Fruit fly (Drosophila melanogaster): ENCODE results near the gene 5-HT2A.

5-HT2A gene

DNA sequence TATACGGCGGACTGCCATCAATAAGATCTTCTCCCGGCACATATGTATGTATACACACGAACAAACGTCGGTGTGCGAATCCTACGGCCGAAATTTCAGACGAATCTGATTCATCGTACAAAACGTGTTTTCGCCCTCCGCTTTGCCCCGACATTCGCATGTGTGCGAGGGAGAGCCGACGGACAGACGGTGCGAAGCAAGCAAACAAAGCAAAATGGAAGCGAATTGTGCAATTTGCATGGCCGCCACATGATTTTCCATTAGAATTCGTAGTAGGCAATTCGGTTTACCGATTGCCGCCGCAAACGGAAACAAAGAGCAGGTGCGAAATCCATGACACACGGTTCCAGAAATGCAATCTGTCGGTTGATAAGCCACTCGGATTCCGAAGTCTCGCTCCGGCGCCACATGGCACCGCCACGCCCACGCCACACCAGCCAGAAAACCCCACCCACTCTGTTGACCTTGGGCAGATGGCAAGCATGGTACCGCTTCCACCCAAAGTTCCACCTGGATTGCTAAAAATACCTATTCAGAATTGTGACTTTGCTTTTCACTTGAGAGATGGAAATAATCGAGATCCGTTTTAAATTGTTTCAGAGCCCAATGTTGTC is 37.3 kb downstream of the 5-HT2A start (continued):
- no peak for TF ChIP-seq D (optimal IDR thresholded peaks at IDR 0.05)
- no peak for TF ChIP-seq D (GFP tag; optimal IDR thresholded peaks at IDR 0.05)
- TF ChIP-seq NK7.1 (GFP tag; optimal IDR thresholded peaks at IDR 0.05) = no peak
- no peak for TF ChIP-seq hbn (GFP tag; IDR thresholded peaks at IDR 0.05; ENCODE audit: partially characterized antibody)
- TF ChIP-seq zfh1 (GFP tag; IDR thresholded peaks at IDR 0.05) = no peak
- TF ChIP-seq luna (GFP tag; optimal IDR thresholded peaks at IDR 0.05) = no peak
- no peak for TF ChIP-seq CG14441 (GFP tag; IDR thresholded peaks at IDR 0.05)
- no peak for TF ChIP-seq Dref (GFP tag; IDR thresholded peaks at IDR 0.05)
- TF ChIP-seq CG4820 (GFP tag; optimal IDR thresholded peaks at IDR 0.05) = no peak
- TF ChIP-seq CG4617 (GFP tag; optimal IDR thresholded peaks at IDR 0.05; ENCODE audit: borderline replicate concordance) = no peak
- TF ChIP-seq chn (GFP tag; optimal IDR thresholded peaks at IDR 0.05) = no peak
- TF ChIP-seq sr (GFP tag; IDR thresholded peaks at IDR 0.05) = peak; percentile 85
- no peak for TF ChIP-seq inv (GFP tag; IDR thresholded peaks at IDR 0.05; ENCODE audit: partially characterized antibody)
- TF ChIP-seq Hsf (GFP tag; optimal IDR thresholded peaks at IDR 0.05) = no peak
- TF ChIP-seq CG3726 (GFP tag; IDR thresholded peaks at IDR 0.05) = 0 out of 3 replicates have a peak, but pooled peaks have one; percentile 49
- TF ChIP-seq CG7271 (tag; optimal IDR thresholded peaks at IDR 0.05) = no peak
- no peak for TF ChIP-seq ro (GFP tag; IDR thresholded peaks at IDR 0.05)
- no peak for TF ChIP-seq lilli (GFP tag; optimal IDR thresholded peaks at IDR 0.05)
- TF ChIP-seq dan (GFP tag; IDR thresholded peaks at IDR 0.05) = no peak
- no peak for TF ChIP-seq Kr (GFP tag; optimal IDR thresholded peaks at IDR 0.05)
- no peak for TF ChIP-seq CG14050 (GFP tag; IDR thresholded peaks at IDR 0.05)
- no peak for TF ChIP-seq Spps (tag; optimal IDR thresholded peaks at IDR 0.05)
- TF ChIP-seq CG1603 (tag; optimal IDR thresholded peaks at IDR 0.05) = no peak
- TF ChIP-seq CG15479 (GFP tag; optimal IDR thresholded peaks at IDR 0.05) = peak; percentile 36
- no peak for TF ChIP-seq CG1647 (GFP tag; optimal IDR thresholded peaks at IDR 0.05)
- TF ChIP-seq mirr (GFP tag; optimal IDR thresholded peaks at IDR 0.05) = peak; percentile 2
- TF ChIP-seq CG6813 (GFP tag; optimal IDR thresholded peaks at IDR 0.05) = no peak
- TF ChIP-seq twi (tag; optimal IDR thresholded peaks at IDR 0.05) = peak; percentile 36
- no peak for TF ChIP-seq CG31224 (GFP tag; IDR thresholded peaks at IDR 0.05)
- no peak for TF ChIP-seq H2.0 (GFP tag; IDR thresholded peaks at IDR 0.05)
- no peak for TF ChIP-seq caup (GFP tag; optimal IDR thresholded peaks at IDR 0.05; ENCODE audit: severe bottlenecking)
- TF ChIP-seq gsb (GFP tag; IDR thresholded peaks at IDR 0.05) = no peak
- no peak for TF ChIP-seq vvl (GFP tag; IDR thresholded peaks at IDR 0.05)
- no peak for TF ChIP-seq org-1 (GFP tag; optimal IDR thresholded peaks at IDR 0.05)
- TF ChIP-seq CG12219 (GFP tag; optimal IDR thresholded peaks at IDR 0.05) = no peak
- no peak for TF ChIP-seq CG6683 (GFP tag; optimal IDR thresholded peaks at IDR 0.05)
- TF ChIP-seq CG11696 (GFP tag; IDR thresholded peaks at IDR 0.05) = no peak
- TF ChIP-seq CG8765 (GFP tag; IDR thresholded peaks at IDR 0.05) = no peak
- no peak for TF ChIP-seq CG9932 (GFP tag; IDR thresholded peaks at IDR 0.05)
- TF ChIP-seq YL-1 (GFP tag; optimal IDR thresholded peaks at IDR 0.05) = peak; percentile 4
- TF ChIP-seq CG12299 (tag; optimal IDR thresholded peaks at IDR 0.05) = no peak
- no peak for TF ChIP-seq CG17912 (GFP tag; optimal IDR thresholded peaks at IDR 0.05)
- TF ChIP-seq CG6272 (GFP tag; IDR thresholded peaks at IDR 0.05) = no peak
- TF ChIP-seq CG5180 (GFP tag; optimal IDR thresholded peaks at IDR 0.05) = no peak
- TF ChIP-seq HmgZ (tag; optimal IDR thresholded peaks at IDR 0.05) = no peak
- no peak for TF ChIP-seq Myb (GFP tag; optimal IDR thresholded peaks at IDR 0.05)
- no peak for TF ChIP-seq amos (GFP tag; IDR thresholded peaks at IDR 0.05; ENCODE audit: partially characterized antibody)
- TF ChIP-seq CG6254 (GFP tag; optimal IDR thresholded peaks at IDR 0.05) = no peak
- no peak for TF ChIP-seq CG7556 (GFP tag; optimal IDR thresholded peaks at IDR 0.05)
- TF ChIP-seq CG16779 (GFP tag; IDR thresholded peaks at IDR 0.05) = no peak
- no peak for TF ChIP-seq Sox102F (GFP tag; optimal IDR thresholded peaks at IDR 0.05)
